Worm (Caenorhabditis elegans) whole organism, young adult: Measurements from ENCODE around the gene C05D2.8.

ENCODE experiments used
- Y53F4B.3 ChIP-seq: fragments of 200-800 bp; sonication (Bioruptor generic); IDR thresholded peaks from 2 replicates; pipeline ENCODE4 v1.3.6; 2022; ENCODE audit warnings: missing genetic modification reagents, missing genetic modification characterization, missing compliant biosample characterization
- ama-1 ChIP-seq, 3 experiments: fragments of 150-350 bp in 1 of 3; sonication (generic microtip) in 2 of 3; optimal IDR thresholded peaks; 2 replicates each; lab custom pipeline; 2014 to 2018; ENCODE audit warnings: missing biosample characterization in 2 of 3, missing genetic modification characterization in 2 of 3, missing genetic modification reagents in 2 of 3
- bed-2 ChIP-seq: fragments of 200-800 bp; sonication (Bioruptor generic); IDR thresholded peaks from 2 replicates; pipeline ENCODE4 v1.3.6; 2022; ENCODE audit warnings: missing genetic modification reagents, missing genetic modification characterization, missing compliant biosample characterization
- dpl-1 ChIP-seq: fragments of 150-350 bp; optimal IDR thresholded peaks from 2 replicates; lab custom pipeline; 2014; ENCODE audit warnings: missing biosample characterization, missing genetic modification reagents, missing genetic modification characterization
- hrde-1 ChIP-seq: sonication (generic microtip); optimal IDR thresholded peaks from 2 replicates; lab custom pipeline; 2016; ENCODE audit warnings: missing genetic modification characterization, mild to moderate bottlenecking, missing compliant biosample characterization, moderate library complexity, missing genotype, missing genetic modification reagents, borderline replicate concordance
- lsy-27 ChIP-seq: sonication (generic microtip); optimal IDR thresholded peaks from 2 replicates; lab custom pipeline; 2017; ENCODE audit warnings: missing genetic modification characterization, mild to moderate bottlenecking, missing compliant biosample characterization, antibody characterized with exemption, missing genotype, borderline replicate concordance; ENCODE audit not compliant: insufficient read depth
- madf-3 ChIP-seq: fragments of 200-800 bp; sonication (Bioruptor generic); IDR thresholded peaks from 2 replicates; pipeline ENCODE4 v1.3.6; 2022; ENCODE audit warnings: missing genetic modification reagents, missing genetic modification characterization, missing compliant biosample characterization
- mcd-1 ChIP-seq: fragments of 200-800 bp; sonication (Bioruptor generic); IDR thresholded peaks from 2 replicates; pipeline ENCODE4 v1.3.6; 2022; ENCODE audit warnings: missing genetic modification reagents, missing genetic modification characterization, missing compliant biosample characterization
- nhr-179 ChIP-seq: sonication (generic microtip); optimal IDR thresholded peaks from 2 replicates; lab custom pipeline; 2016; ENCODE audit warnings: mild to moderate bottlenecking, missing genetic modification characterization, missing compliant biosample characterization
- sea-2 ChIP-seq: fragments of 200-800 bp; sonication (Bioruptor generic); IDR thresholded peaks from 2 replicates; pipeline ENCODE4 v1.3.6; 2022; ENCODE audit warnings: missing genetic modification characterization, missing compliant biosample characterization

DNA sequence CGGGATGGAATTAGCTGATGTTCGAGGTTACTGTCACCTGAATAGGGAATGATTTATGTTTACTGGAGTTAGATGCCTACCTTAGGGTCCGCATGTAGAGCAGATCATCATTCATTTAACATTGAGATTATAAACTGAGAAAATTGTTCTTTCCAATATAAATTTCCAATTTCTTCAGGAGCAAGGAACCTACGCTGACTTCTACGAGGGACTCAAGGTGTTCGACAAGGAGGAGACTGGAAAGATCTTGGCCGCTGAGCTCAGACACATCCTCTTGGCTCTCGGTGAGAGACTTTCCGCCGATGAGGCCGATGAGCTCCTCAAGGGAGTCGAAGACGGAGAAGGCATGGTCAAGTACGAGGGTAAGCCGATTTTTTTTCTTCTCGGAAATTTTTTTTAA lies 43.6 kb downstream of the C05D2.8 start:
- TF ChIP-seq sea-2 (no peak), ama-1 (optimal IDR thresholded peaks at IDR 0.05; lab: Kevin White, UChicago) (no peak), ama-1 (GFP tag; optimal IDR thresholded peaks at IDR 0.05; lab: Kevin White, UChicago) (no peak), hrde-1 (tag; lab: Kevin White, UChicago) (no peak), mcd-1 (GFP tag; lab: Robert Waterston, UW) (no peak), bed-2 (GFP tag; lab: Robert Waterston, UW) (no peak), lsy-27 (no peak), nhr-179 (tag; lab: Kevin White, UChicago) (no peak), Y53F4B.3 (GFP tag; lab: Robert Waterston, UW) (no peak), dpl-1 (GFP tag; lab: Kevin White, UChicago) (no peak), madf-3 (GFP tag; lab: Robert Waterston, UW) (no peak)
